Worm (Caenorhabditis elegans) whole organism, early embryonic: ENCODE data around the gene F16H6.8.

Experiments used
- B0310.2 ChIP-seq: sonication (generic microtip); optimal IDR thresholded peaks from 2 replicates; lab custom pipeline; 2016; ENCODE audit warnings: mild to moderate bottlenecking, missing genetic modification characterization, missing compliant biosample characterization
- F13C5.2 ChIP-seq: sonication (generic microtip); optimal IDR thresholded peaks from 2 replicates; lab custom pipeline; 2017; ENCODE audit warnings: mild to moderate bottlenecking, missing genetic modification characterization, inconsistent platforms, missing compliant biosample characterization
- aly-1 ChIP-seq: sonication (generic microtip); optimal IDR thresholded peaks from 2 replicates; lab custom pipeline; 2016; ENCODE audit warnings: missing genetic modification characterization, missing compliant biosample characterization
- ama-1 ChIP-seq: fragments of 150-350 bp; optimal IDR thresholded peaks from 2 replicates; lab custom pipeline; 2014
- ceh-13 ChIP-seq: fragments of 200-800 bp; sonication (Bioruptor generic); optimal IDR thresholded peaks from 2 replicates; lab custom pipeline; 2018; ENCODE audit warnings: mild to moderate bottlenecking, missing genetic modification characterization, missing compliant biosample characterization
- ceh-36 ChIP-seq: sonication (generic microtip); optimal IDR thresholded peaks from 2 replicates; lab custom pipeline; 2016; ENCODE audit warnings: missing genetic modification characterization, inconsistent platforms, missing compliant biosample characterization
- ets-7 ChIP-seq: sonication (generic microtip); optimal IDR thresholded peaks from 2 replicates; lab custom pipeline; 2016; ENCODE audit warnings: missing genotype, missing genetic modification characterization, missing compliant biosample characterization
- flt-1 ChIP-seq: fragments of 200-800 bp; sonication (Bioruptor generic); IDR thresholded peaks from 2 replicates; pipeline ENCODE4 v1.3.6; 2022; ENCODE audit warnings: missing genetic modification characterization, missing compliant biosample characterization
- hmbx-1 ChIP-seq: sonication (generic microtip); optimal IDR thresholded peaks from 2 replicates; lab custom pipeline; 2016; ENCODE audit warnings: mild to moderate bottlenecking, missing genetic modification characterization, missing compliant biosample characterization
- hmg-4 ChIP-seq: fragments of 200-800 bp; sonication (Bioruptor generic); optimal IDR thresholded peaks from 2 replicates; lab custom pipeline; 2018; ENCODE audit warnings: mild to moderate bottlenecking, missing genetic modification characterization, missing compliant biosample characterization
- hnd-1 ChIP-seq: sonication (generic microtip); optimal IDR thresholded peaks from 2 replicates; lab custom pipeline; 2016; ENCODE audit warnings: missing genetic modification characterization, missing compliant biosample characterization
- pes-1 ChIP-seq: fragments of 200-800 bp; sonication (Bioruptor generic); IDR thresholded peaks from 2 replicates; pipeline ENCODE4 v1.3.6; 2022; ENCODE audit warnings: missing genetic modification reagents, missing genetic modification characterization, missing compliant biosample characterization
- scrt-1 ChIP-seq: fragments of 200-800 bp; sonication (Bioruptor generic); IDR thresholded peaks from 2 replicates; pipeline ENCODE4 v1.3.6; 2022; ENCODE audit warnings: missing genetic modification characterization, missing compliant biosample characterization
- sea-1 ChIP-seq: fragments of 200-800 bp; sonication (Bioruptor generic); conservative IDR thresholded peaks from 2 replicates; pipeline ENCODE4 v1.3.6; 2022; ENCODE audit warnings: missing genetic modification characterization, missing compliant biosample characterization
- tbx-11 ChIP-seq: fragments of 200-800 bp; sonication (Bioruptor generic); IDR thresholded peaks from 2 replicates; pipeline ENCODE4 v1.3.6; 2022; ENCODE audit warnings: missing genetic modification characterization, missing compliant biosample characterization
- tbx-37 ChIP-seq: fragments of 200-800 bp; sonication (Bioruptor generic); conservative IDR thresholded peaks from 2 replicates; pipeline ENCODE4 v1.3.6; 2022; ENCODE audit warnings: missing genetic modification reagents, missing genetic modification characterization, missing compliant biosample characterization
- tra-4 ChIP-seq: sonication (generic microtip); optimal IDR thresholded peaks from 2 replicates; lab custom pipeline; 2017; ENCODE audit warnings: missing genetic modification characterization, missing compliant biosample characterization

F16H6.8 gene

ce11 chrV:18198421-18198820 lies 17.7 kb downstream of the F16H6.8 start, which contains the start of gene F16H6.4:
Gene F16H6.4 (plus strand): TSS chrV:18198721.
- TF ChIP-seq tbx-11 (GFP tag; lab: Robert Waterston, UW): no peak
- no peak for TF ChIP-seq hmg-4 (GFP tag; lab: Kevin White, UChicago)
- TF ChIP-seq tra-4 (tag; lab: Kevin White, UChicago): no peak
- TF ChIP-seq F13C5.2 (tag; lab: Kevin White, UChicago): no peak
- TF ChIP-seq hmbx-1: no peak
- TF ChIP-seq B0310.2 (tag; lab: Kevin White, UChicago): no peak
- no peak for TF ChIP-seq sea-1 (GFP tag; lab: Robert Waterston, UW)
- TF ChIP-seq ceh-13 (GFP tag; lab: Kevin White, UChicago): no peak
- no peak for TF ChIP-seq flt-1

ce11 chrV:18195006-18195405 lies 21.1 kb downstream of the F16H6.8 start, which contains the start of gene F16H6.3:
Gene F16H6.3 (plus strand): TSS chrV:18195306.
- TF ChIP-seq aly-1 (tag; lab: Kevin White, UChicago): no peak
- TF ChIP-seq ceh-36: no peak

- no peak for TF ChIP-seq F13C5.2 (tag; lab: Kevin White, UChicago)
- no peak for TF ChIP-seq ama-1 (lab: Kevin White, UChicago)
- TF ChIP-seq pes-1 (GFP tag; lab: Robert Waterston, UW): no peak
- TF ChIP-seq B0310.2 (tag; lab: Kevin White, UChicago): no peak
- no peak for TF ChIP-seq ets-7
- no peak for TF ChIP-seq hnd-1
- TF ChIP-seq sea-1 (GFP tag; lab: Robert Waterston, UW): no peak
- TF ChIP-seq ceh-13 (GFP tag; lab: Kevin White, UChicago): no peak
- no peak for TF ChIP-seq aly-1 (tag; lab: Kevin White, UChicago)
- no peak for TF ChIP-seq tbx-37 (GFP tag; lab: Robert Waterston, UW)
- TF ChIP-seq hmg-4 (GFP tag; lab: Kevin White, UChicago): no peak
- TF ChIP-seq tra-4 (tag; lab: Kevin White, UChicago): no peak
- TF ChIP-seq tbx-11 (GFP tag; lab: Robert Waterston, UW): no peak
- TF ChIP-seq ceh-36: no peak
- TF ChIP-seq scrt-1 (GFP tag; lab: Robert Waterston, UW): no peak
- no peak for TF ChIP-seq hmbx-1
- TF ChIP-seq flt-1: no peak
Measured at ce11 chrV:18191128-18191527, 24.9 kb downstream of the F16H6.8 start, which contains the start of gene clec-42. Gene clec-42 (plus strand): TSS chrV:18191412.

ce11 chrV:18189181-18189580 lies 26.9 kb downstream of the F16H6.8 start, which contains the start of gene clec-246:
Gene clec-246 (plus strand): TSS chrV:18189481.
- TF ChIP-seq F13C5.2 (tag; lab: Kevin White, UChicago): no peak
- no peak for TF ChIP-seq hmbx-1

- TF ChIP-seq ceh-36: no peak
- no peak for TF ChIP-seq pes-1 (GFP tag; lab: Robert Waterston, UW)
- no peak for TF ChIP-seq F13C5.2 (tag; lab: Kevin White, UChicago)
- no peak for TF ChIP-seq hmbx-1
- TF ChIP-seq flt-1: no peak
- TF ChIP-seq ama-1 (lab: Kevin White, UChicago): no peak
- no peak for TF ChIP-seq tbx-37 (GFP tag; lab: Robert Waterston, UW)
- no peak for TF ChIP-seq hnd-1
- no peak for TF ChIP-seq sea-1 (GFP tag; lab: Robert Waterston, UW)
- TF ChIP-seq ceh-13 (GFP tag; lab: Kevin White, UChicago): no peak
- no peak for TF ChIP-seq hmg-4 (GFP tag; lab: Kevin White, UChicago)
- no peak for TF ChIP-seq aly-1 (tag; lab: Kevin White, UChicago)
- no peak for TF ChIP-seq tra-4 (tag; lab: Kevin White, UChicago)
- no peak for TF ChIP-seq scrt-1 (GFP tag; lab: Robert Waterston, UW)
- no peak for TF ChIP-seq tbx-11 (GFP tag; lab: Robert Waterston, UW)
- TF ChIP-seq B0310.2 (tag; lab: Kevin White, UChicago): no peak
Measured at ce11 chrV:18188328-18188727, 27.7 kb downstream of the F16H6.8 start, which contains the start of gene clec-245. Gene clec-245 (minus strand): TSS chrV:18188428.

- no peak for TF ChIP-seq tbx-11 (GFP tag; lab: Robert Waterston, UW)
- TF ChIP-seq scrt-1 (GFP tag; lab: Robert Waterston, UW): no peak
- TF ChIP-seq hmg-4 (GFP tag; lab: Kevin White, UChicago): no peak
- no peak for TF ChIP-seq B0310.2 (tag; lab: Kevin White, UChicago)
- TF ChIP-seq ceh-13 (GFP tag; lab: Kevin White, UChicago): no peak
Measured at ce11 chrV:18184910-18185309, 31.2 kb downstream of the F16H6.8 start, which contains the start of gene C31G12.3. Gene C31G12.3 (plus strand): TSS chrV:18185210.

- no peak for TF ChIP-seq hmbx-1
- TF ChIP-seq B0310.2 (tag; lab: Kevin White, UChicago): no peak
- TF ChIP-seq tbx-37 (GFP tag; lab: Robert Waterston, UW): no peak
- TF ChIP-seq ceh-13 (GFP tag; lab: Kevin White, UChicago): no peak
- no peak for TF ChIP-seq aly-1 (tag; lab: Kevin White, UChicago)
- TF ChIP-seq ets-7: no peak
Measured at ce11 chrV:18179663-18180062, 36.4 kb downstream of the F16H6.8 start, which contains the start of gene C31G12.1. Gene C31G12.1 (plus strand): TSS chrV:18179963.

- TF ChIP-seq tra-4 (tag; lab: Kevin White, UChicago) (no peak), hnd-1 (no peak), scrt-1 (GFP tag; lab: Robert Waterston, UW) (no peak), sea-1 (GFP tag; lab: Robert Waterston, UW) (no peak), ets-7 (no peak), F13C5.2 (tag; lab: Kevin White, UChicago) (no peak), pes-1 (GFP tag; lab: Robert Waterston, UW) (no peak), flt-1 (no peak), ceh-13 (GFP tag; lab: Kevin White, UChicago) (no peak), hmbx-1 (no peak), aly-1 (tag; lab: Kevin White, UChicago) (no peak), ceh-36 (no peak), hmg-4 (GFP tag; lab: Kevin White, UChicago) (no peak), tbx-37 (GFP tag; lab: Robert Waterston, UW) (no peak), ama-1 (lab: Kevin White, UChicago) (no peak), B0310.2 (tag; lab: Kevin White, UChicago) (no peak)
Measured at ce11 chrV:18178659-18179058, 37.4 kb downstream of the F16H6.8 start, which contains the start of gene C31G12.4. Gene C31G12.4 (minus strand): TSS chrV:18178759.
